Worm (Caenorhabditis elegans): ENCODE results near the gene mtss-1.

Gene mtss-1

ce11 chrIII:8733667-8734066, 34.4 kb upstream of the mtss-1 start:
- TF ChIP-seq nhr-111 (GFP tag; optimal IDR thresholded peaks at IDR 0.05), result no peak
- TF ChIP-seq ceh-20 (GFP tag; IDR thresholded peaks at IDR 0.05), result 0 out of 2 replicates have a peak, but pooled peaks have one; percentile 11
- no peak for TF ChIP-seq dmd-9 (GFP tag; IDR thresholded peaks at IDR 0.05)
- peak; percentile 66 for TF ChIP-seq lin-1 (GFP tag; IDR thresholded peaks at IDR 0.05)
- peak; percentile 62 for TF ChIP-seq hlh-11 (tag; optimal IDR thresholded peaks at IDR 0.05)
- TF ChIP-seq egl-27 (tag; optimal IDR thresholded peaks at IDR 0.05), result no peak
- no peak for TF ChIP-seq F26F4.8 (GFP tag; conservative IDR thresholded peaks at IDR 0.05)
- no peak for TF ChIP-seq spr-1 (tag; optimal IDR thresholded peaks at IDR 0.05)
- no peak for TF ChIP-seq set-16 (GFP tag; IDR thresholded peaks at IDR 0.05)
- TF ChIP-seq lsy-2 (tag; optimal IDR thresholded peaks at IDR 0.05), result no peak
- no peak for TF ChIP-seq skn-1 (tag; optimal IDR thresholded peaks at IDR 0.05)
- TF ChIP-seq nhr-76 (tag; optimal IDR thresholded peaks at IDR 0.05), result no peak
- no peak for TF ChIP-seq mdt-29 (GFP tag; IDR thresholded peaks at IDR 0.05)
- peak; percentile 24; the same call in 1 of the 2 replicates for TF ChIP-seq lin-38 (GFP tag; IDR thresholded peaks at IDR 0.05)
- no peak for TF ChIP-seq ztf-7 (tag; optimal IDR thresholded peaks at IDR 0.05)
- TF ChIP-seq fkh-10 (GFP tag; optimal IDR thresholded peaks at IDR 0.05), result no peak
- no peak for TF ChIP-seq ama-1 (optimal IDR thresholded peaks at IDR 0.05)
- no peak for TF ChIP-seq saeg-2 (GFP tag; IDR thresholded peaks at IDR 0.05)
- no peak for TF ChIP-seq nhr-41 (GFP tag; IDR thresholded peaks at IDR 0.05)
- no peak for TF ChIP-seq nhr-237 (tag; optimal IDR thresholded peaks at IDR 0.05)
- TF ChIP-seq jun-1 (tag; optimal IDR thresholded peaks at IDR 0.05), result no peak
- no peak for TF ChIP-seq spr-3 (GFP tag; optimal IDR thresholded peaks at IDR 0.05)
- peak; percentile 88 for TF ChIP-seq pqm-1 (tag; optimal IDR thresholded peaks at IDR 0.05)
- TF ChIP-seq zfp-2 (tag; optimal IDR thresholded peaks at IDR 0.05), result no peak
- TF ChIP-seq madf-9 (GFP tag; conservative IDR thresholded peaks at IDR 0.05), result no peak
- no peak for TF ChIP-seq F10B5.3 (tag; optimal IDR thresholded peaks at IDR 0.05)
- no peak for TF ChIP-seq arid-1 (GFP tag; conservative IDR thresholded peaks at IDR 0.05)
- peak; percentile 53 for TF ChIP-seq hlh-30 (tag; optimal IDR thresholded peaks at IDR 0.05; ENCODE audit: insufficient read depth)
- no peak for TF ChIP-seq mxl-2 (GFP tag; conservative IDR thresholded peaks at IDR 0.05)
- peak; percentile 91 for TF ChIP-seq dmd-6 (GFP tag; IDR thresholded peaks at IDR 0.05)
- no peak for TF ChIP-seq cey-2 (tag; optimal IDR thresholded peaks at IDR 0.05; ENCODE audit: borderline replicate concordance, insufficient read depth)
- TF ChIP-seq lin-39 (tag; optimal IDR thresholded peaks at IDR 0.05), result no peak
- no peak for TF ChIP-seq ces-1 (GFP tag; optimal IDR thresholded peaks at IDR 0.05)
- TF ChIP-seq nhr-77 (tag; optimal IDR thresholded peaks at IDR 0.05), result peak; percentile 10
- TF ChIP-seq pha-4 (GFP tag; IDR thresholded peaks at IDR 0.05), result no peak
- TF ChIP-seq pha-4 (tag; optimal IDR thresholded peaks at IDR 0.05), result no peak
- no peak for TF ChIP-seq snpc-4 (tag; optimal IDR thresholded peaks at IDR 0.05)
- no peak for TF ChIP-seq unc-130 (GFP tag; optimal IDR thresholded peaks at IDR 0.05)
- TF ChIP-seq tra-1 (GFP tag; IDR thresholded peaks at IDR 0.05), result peak; percentile 64; the same call in 1 of the 2 replicates
- no peak for TF ChIP-seq nhr-10 (tag; optimal IDR thresholded peaks at IDR 0.05)
- peak; percentile 94 for TF ChIP-seq dve-1 (tag; optimal IDR thresholded peaks at IDR 0.05; ENCODE audit: insufficient read depth)
- no peak for TF ChIP-seq mxl-3 (GFP tag; optimal IDR thresholded peaks at IDR 0.05)
- TF ChIP-seq Y5F2A.4 (GFP tag; optimal IDR thresholded peaks at IDR 0.05), result no peak
- TF ChIP-seq nhr-25 (tag; optimal IDR thresholded peaks at IDR 0.05; ENCODE audit: borderline replicate concordance, insufficient read depth), result no peak
- TF ChIP-seq zfp-3 (GFP tag; conservative IDR thresholded peaks at IDR 0.05), result no peak
- TF ChIP-seq aha-1 (tag), result peak; percentile 8
- no peak for TF ChIP-seq madf-5 (GFP tag; IDR thresholded peaks at IDR 0.05)
- no peak for TF ChIP-seq vab-7 (GFP tag; IDR thresholded peaks at IDR 0.05)
- TF ChIP-seq ceh-28 (tag; optimal IDR thresholded peaks at IDR 0.05), result no peak
- no peak for TF ChIP-seq ZK546.5 (tag; optimal IDR thresholded peaks at IDR 0.05)
- no peak for TF ChIP-seq duxl-1 (tag; optimal IDR thresholded peaks at IDR 0.05; ENCODE audit: poor library complexity)
